Worm (Caenorhabditis elegans): ENCODE data around the gene Y43C5A.7.

Gene Y43C5A.7

DNA sequence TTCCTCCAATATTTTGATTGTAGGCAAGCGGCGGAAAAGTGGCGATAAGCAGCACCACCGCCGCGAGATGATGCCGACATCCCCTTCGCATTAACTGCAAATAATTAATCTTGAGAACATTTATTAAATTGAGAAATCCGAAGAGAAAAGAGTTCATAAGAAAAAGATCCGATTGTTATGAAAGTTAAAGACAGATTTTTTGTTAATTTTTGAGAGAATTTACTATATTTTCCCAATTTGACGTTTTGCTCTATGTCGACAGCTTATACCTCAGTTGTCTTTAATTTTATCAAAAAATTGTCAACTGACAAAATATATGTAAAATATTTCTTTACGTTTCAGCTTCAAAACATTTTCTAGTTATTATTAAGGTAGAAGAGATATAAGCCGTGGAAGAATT, 25.1 kb downstream of the Y43C5A.7 start, which contains the start of gene R09E10.5:
Gene R09E10.5, minus strand, starts transcription at position 101 of the 400 bp plus-strand sequence.
- TF ChIP-seq nhr-237 (tag; optimal IDR thresholded peaks at IDR 0.05) (no peak), elt-1 (tag; optimal IDR thresholded peaks at IDR 0.05; ENCODE audit: borderline replicate concordance, insufficient read depth) (no peak), sptf-1 (tag; optimal IDR thresholded peaks at IDR 0.05) (no peak), unc-120 (tag; optimal IDR thresholded peaks at IDR 0.05; ENCODE audit: poor library complexity, severe bottlenecking) (no peak)

- TF ChIP-seq nhr-2 (tag; optimal IDR thresholded peaks at IDR 0.05) (no peak), ceh-83 (GFP tag; optimal IDR thresholded peaks at IDR 0.05) (no peak), unc-39 (tag; optimal IDR thresholded peaks at IDR 0.05) (no peak), sem-2 (GFP tag; optimal IDR thresholded peaks at IDR 0.05) (no peak), lsy-2 (tag; optimal IDR thresholded peaks at IDR 0.05) (no peak), nhr-12 (tag; optimal IDR thresholded peaks at IDR 0.05) (no peak), cnd-1 (tag; optimal IDR thresholded peaks at IDR 0.05) (no peak), tbx-8 (GFP tag; optimal IDR thresholded peaks at IDR 0.05) (no peak), elt-3 (tag; optimal IDR thresholded peaks at IDR 0.05) (no peak), flh-1 (GFP tag; optimal IDR thresholded peaks at IDR 0.05) (no peak), bed-3 (GFP tag; optimal IDR thresholded peaks at IDR 0.05) (no peak), ham-2 (GFP tag; optimal IDR thresholded peaks at IDR 0.05) (no peak), lin-32 (GFP tag; optimal IDR thresholded peaks at IDR 0.05) (no peak)
Observed at ce11 chrIV:10304383-10304782, 27.3 kb downstream of the Y43C5A.7 start.

DNA sequence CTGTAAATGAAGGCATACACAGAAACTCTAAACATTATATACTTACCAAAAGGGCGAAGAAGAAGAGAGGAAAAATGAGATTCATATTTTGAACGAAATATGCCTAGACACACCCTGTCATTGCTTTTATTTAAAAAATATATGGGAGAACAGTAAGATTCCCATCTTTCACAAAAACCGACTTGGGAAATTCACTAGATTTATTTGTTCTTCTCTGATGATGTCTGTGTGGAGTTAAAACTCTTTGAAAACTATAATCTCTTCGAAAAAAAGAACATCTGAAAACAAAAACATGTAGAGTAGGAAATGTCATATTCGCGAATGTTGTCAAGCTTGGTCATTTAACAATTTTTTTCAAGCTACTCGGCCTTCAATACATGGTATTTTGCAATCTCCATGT, 33.3 kb downstream of the Y43C5A.7 start, which contains the start of gene R09E10.8:
Gene R09E10.8, minus strand, starts transcription at position 101 of the 400 bp plus-strand sequence.
- TF ChIP-seq bed-3 (GFP tag; optimal IDR thresholded peaks at IDR 0.05) (no peak), tbx-8 (GFP tag; optimal IDR thresholded peaks at IDR 0.05) (no peak), cnd-1 (tag; optimal IDR thresholded peaks at IDR 0.05) (no peak), unc-120 (tag; optimal IDR thresholded peaks at IDR 0.05; ENCODE audit: poor library complexity, severe bottlenecking) (no peak), sem-2 (GFP tag; optimal IDR thresholded peaks at IDR 0.05) (no peak), lin-13 (tag; optimal IDR thresholded peaks at IDR 0.05) (no peak)

DNA sequence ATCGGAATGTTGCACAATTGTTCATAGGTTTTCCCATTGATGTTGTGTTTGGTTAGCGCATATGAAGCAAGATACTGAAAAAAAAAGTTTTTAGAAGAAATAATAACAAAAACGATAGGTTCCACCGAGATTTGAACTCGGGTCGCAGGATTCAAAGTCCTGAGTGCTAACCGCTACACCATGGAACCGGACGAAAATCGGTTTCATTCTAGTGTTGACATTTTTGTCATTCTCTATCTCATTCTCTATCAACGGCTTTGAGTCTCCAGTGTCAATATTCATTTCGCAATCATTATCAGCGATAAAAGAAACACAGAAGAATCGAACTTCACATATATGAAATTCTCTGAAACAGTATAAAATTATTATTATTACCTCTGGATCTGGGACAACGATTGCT, 34.1 kb downstream of the Y43C5A.7 start:
- TF ChIP-seq ztf-11 (tag; optimal IDR thresholded peaks at IDR 0.05) = no peak
- TF ChIP-seq unc-62 (GFP tag; optimal IDR thresholded peaks at IDR 0.05) = no peak
- no peak for TF ChIP-seq ceh-43 (GFP tag; optimal IDR thresholded peaks at IDR 0.05)
- TF ChIP-seq nhr-2 (tag; optimal IDR thresholded peaks at IDR 0.05) = no peak
- no peak for TF ChIP-seq pha-4 (tag; optimal IDR thresholded peaks at IDR 0.05)
- TF ChIP-seq snpc-4 (tag; optimal IDR thresholded peaks at IDR 0.05) = no peak
- TF ChIP-seq elt-1 (tag; optimal IDR thresholded peaks at IDR 0.05; ENCODE audit: borderline replicate concordance, insufficient read depth) = no peak
- no peak for TF ChIP-seq ham-2 (GFP tag; optimal IDR thresholded peaks at IDR 0.05)
- no peak for TF ChIP-seq drap-1 (GFP tag; optimal IDR thresholded peaks at IDR 0.05)

ce11 chrIV:10313565-10313964, 36.5 kb downstream of the Y43C5A.7 start, which contains the start of gene acs-18:
Gene acs-18, minus strand, starts transcription at chrIV:10313665.
- TF ChIP-seq nhr-28 (tag; optimal IDR thresholded peaks at IDR 0.05) (no peak), mep-1 (tag; optimal IDR thresholded peaks at IDR 0.05) (no peak), zip-8 (tag; optimal IDR thresholded peaks at IDR 0.05) (no peak), lin-13 (tag; optimal IDR thresholded peaks at IDR 0.05) (no peak), ceh-39 (tag; optimal IDR thresholded peaks at IDR 0.05) (no peak), ces-1 (GFP tag; optimal IDR thresholded peaks at IDR 0.05) (no peak), drap-1 (GFP tag; optimal IDR thresholded peaks at IDR 0.05) (no peak), ceh-43 (GFP tag; optimal IDR thresholded peaks at IDR 0.05) (no peak), ztf-11 (tag; optimal IDR thresholded peaks at IDR 0.05) (no peak), unc-39 (tag; optimal IDR thresholded peaks at IDR 0.05) (no peak), unc-120 (tag; optimal IDR thresholded peaks at IDR 0.05; ENCODE audit: poor library complexity, severe bottlenecking) (no peak), bed-3 (GFP tag; optimal IDR thresholded peaks at IDR 0.05) (no peak), mab-5 (tag; optimal IDR thresholded peaks at IDR 0.05) (no peak), nhr-76 (tag; optimal IDR thresholded peaks at IDR 0.05) (no peak), flh-1 (GFP tag; optimal IDR thresholded peaks at IDR 0.05) (no peak), snpc-4 (tag; optimal IDR thresholded peaks at IDR 0.05) (no peak), sem-2 (GFP tag; optimal IDR thresholded peaks at IDR 0.05) (no peak), nhr-2 (tag; optimal IDR thresholded peaks at IDR 0.05) (no peak), ceh-83 (GFP tag; optimal IDR thresholded peaks at IDR 0.05) (no peak)

Data from whole organism, mixed stage, embryonic.